2 worm cellular contexts compared by ENCODE assay signal in genomic region chrX:8204475-8204874, ce11.
TF ChIP-seq lines count a peak whose summit lies in the region.

No protein-coding gene starts in this region.

TF ChIP-seq in whole organism, L1 larva, 84 proteins besides CTCF, POLR2A, EP300 and RAD21:
- TF ChIP-seq ets-5 (GFP tag; IDR thresholded peaks at IDR 0.05; lab: Robert Waterston, UW) (no peak), dsc-1 (tag; optimal IDR thresholded peaks at IDR 0.05; lab: Kevin White, UChicago) (peak; percentile 95), fkh-4 (tag; optimal IDR thresholded peaks at IDR 0.05; lab: Kevin White, UChicago; ENCODE audit: borderline replicate concordance) (peak; percentile 35), fkh-8 (tag; optimal IDR thresholded peaks at IDR 0.05; lab: Kevin White, UChicago) (peak; percentile 37), lin-14 (GFP tag; optimal IDR thresholded peaks at IDR 0.05; lab: Kevin White, UChicago) (peak; percentile 1), nhr-90 (tag; optimal IDR thresholded peaks at IDR 0.05; lab: Kevin White, UChicago; ENCODE audit: poor library complexity) (no peak), sptf-1 (tag; optimal IDR thresholded peaks at IDR 0.05; lab: Kevin White, UChicago) (no peak)

TF ChIP-seq in whole organism, mixed stage, embryonic, 35 proteins besides CTCF, POLR2A, EP300 and RAD21:
- peak; percentile 8 for TF ChIP-seq ces-1 (GFP tag; optimal IDR thresholded peaks at IDR 0.05; lab: Kevin White, UChicago)
- TF ChIP-seq tbx-8 (GFP tag; optimal IDR thresholded peaks at IDR 0.05; lab: Kevin White, UChicago) = no peak
- no peak for TF ChIP-seq nhr-28 (tag; optimal IDR thresholded peaks at IDR 0.05; lab: Kevin White, UChicago)

Comparison
In these comparisons a context has a peak if more than half of its experiments do, and no peak if none do; other contexts are left out.
1. Of the 14 proteins assayed by ChIP-seq in both whole organism, L1 larva and whole organism, mixed stage, embryonic: peak only in whole organism, L1 larva: none; only in whole organism, mixed stage, embryonic: ces-1; in both: none; in neither: 13.